Fruit fly (Drosophila melanogaster): Measurements from ENCODE around the gene ich.

- TF ChIP-seq CG14711 (tag; optimal IDR thresholded peaks at IDR 0.05) (no peak), CG7045 (GFP tag; optimal IDR thresholded peaks at IDR 0.05) (no peak), ovo (GFP tag; optimal IDR thresholded peaks at IDR 0.05) (no peak), cic (GFP tag; optimal IDR thresholded peaks at IDR 0.05) (no peak), CG7101 (tag; optimal IDR thresholded peaks at IDR 0.05) (no peak)
Observed at dm6 chr3R:8922617-8923242, 40.1 kb downstream of the ich start.
